Fruit fly (Drosophila melanogaster) whole organism, wandering third instar larva: ENCODE data around the gene Pex7.

Source experiments
- Abd-B ChIP-seq: fragments of >200 bp; optimal IDR thresholded peaks from 2 replicates; lab custom pipeline; 2017; ENCODE audit warnings: missing biosample characterization, missing genetic modification characterization
- CG32264 ChIP-seq: fragments of 200-800 bp; sonication (Bioruptor generic); optimal IDR thresholded peaks from 2 replicates; lab custom pipeline; 2016; ENCODE audit warnings: missing biosample characterization, missing genetic modification characterization
- Dfd ChIP-seq: fragments of >200 bp; optimal IDR thresholded peaks from 2 replicates; lab custom pipeline; 2017; ENCODE audit warnings: missing biosample characterization, missing genetic modification characterization
- Jra ChIP-seq: sonication (Bioruptor generic); optimal IDR thresholded peaks from 2 replicates; lab custom pipeline; 2016; ENCODE audit warnings: missing biosample characterization, missing genetic modification characterization
- ey ChIP-seq: fragments of 200-800 bp; sonication (Bioruptor generic); optimal IDR thresholded peaks from 2 replicates; lab custom pipeline; 2016; ENCODE audit warnings: missing biosample characterization, missing genetic modification characterization
- pan ChIP-seq: fragments of >200 bp; optimal IDR thresholded peaks from 2 replicates; lab custom pipeline; 2017
- psq ChIP-seq: fragments of 200-800 bp; sonication (Bioruptor generic); optimal IDR thresholded peaks from 3 replicates; lab custom pipeline; 2017; ENCODE audit warnings: missing biosample characterization, mild to moderate bottlenecking, missing genetic modification characterization, moderate library complexity
- woc ChIP-seq: sonication (Bioruptor generic); optimal IDR thresholded peaks from 2 replicates; lab custom pipeline; 2016; ENCODE audit warnings: missing biosample characterization, mild to moderate bottlenecking, missing genetic modification characterization

DNA sequence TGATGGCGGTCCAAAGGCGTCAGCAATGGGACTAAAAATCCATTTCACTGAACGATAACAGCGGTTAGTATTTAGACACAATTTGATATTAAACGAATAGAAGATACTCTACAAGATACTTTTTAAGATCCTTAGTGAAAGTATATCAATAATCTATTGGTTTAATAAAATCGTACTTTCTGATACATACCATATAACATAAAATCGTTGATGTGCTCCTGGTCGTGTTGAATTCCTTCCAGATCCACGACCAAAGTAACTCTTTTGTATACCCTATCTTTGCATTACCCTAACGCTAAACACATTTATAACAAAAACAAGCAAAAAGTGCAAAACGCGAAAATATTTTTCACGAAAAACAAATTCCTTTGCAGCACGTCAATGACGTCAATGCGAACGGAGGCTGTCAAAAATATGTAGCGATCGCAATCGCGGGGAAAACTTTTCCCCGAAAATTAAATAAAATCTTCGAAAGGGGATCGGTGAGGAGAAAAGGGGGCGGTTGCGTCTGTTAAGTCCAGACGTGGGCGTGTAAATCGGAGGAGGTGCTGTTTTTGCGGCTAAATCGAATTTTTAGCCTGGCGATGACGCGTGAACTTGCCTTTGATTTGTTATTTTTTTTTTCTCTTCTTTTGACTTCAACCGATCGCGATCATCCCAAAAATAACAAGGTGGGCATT is 8.4 kb downstream of the Pex7 start:
- no peak for TF ChIP-seq pan (lab: Kevin White, UChicago)
- TF ChIP-seq Dfd (GFP tag; lab: Kevin White, UChicago): no peak
- TF ChIP-seq Jra (GFP tag; lab: Kevin White, UChicago): no peak
- no peak for TF ChIP-seq CG32264 (GFP tag; lab: Kevin White, UChicago)
- TF ChIP-seq Abd-B (GFP tag; lab: Kevin White, UChicago): no peak
- TF ChIP-seq ey: no peak
- no peak for TF ChIP-seq psq (GFP tag; lab: Kevin White, UChicago)
- no peak for TF ChIP-seq woc
